Fruit fly (Drosophila melanogaster) whole organism, embryonic: ENCODE data around the gene SmE.
A peak's percentile ranks its signal among the peaks of the same experiment; 100 is the strongest.

ENCODE experiments used
- Ada2b ChIP-seq: fragments of 200-800 bp; sonication (Bioruptor generic); IDR thresholded peaks from 2 replicates; pipeline ENCODE4 v1.3.6; 2022; ENCODE audit warnings: missing biosample characterization, missing genetic modification characterization
- Atf6 ChIP-seq: fragments of 200-800 bp; sonication (Bioruptor generic); IDR thresholded peaks from 2 replicates; pipeline ENCODE4 v1.3.6; 2022; ENCODE audit warnings: missing biosample characterization, missing genetic modification characterization
- Bgb ChIP-seq: fragments of 200-800 bp; sonication (Bioruptor generic); IDR thresholded peaks from 2 replicates; pipeline ENCODE4 v1.3.6; 2022; ENCODE audit warnings: missing biosample characterization, missing genetic modification characterization; ENCODE audit not compliant: partially characterized antibody
- CG10462 ChIP-seq: fragments of 200-800 bp; sonication (Bioruptor generic); optimal IDR thresholded peaks from 2 replicates; lab custom pipeline; 2016; ENCODE audit warnings: missing biosample characterization, missing genetic modification characterization
- CG11093 ChIP-seq: fragments of 200-800 bp; sonication (Bioruptor generic); IDR thresholded peaks from 3 replicates; pipeline ENCODE4 v1.3.6; 2022; ENCODE audit warnings: missing biosample characterization, missing genetic modification characterization
- CG11504 ChIP-seq: fragments of 200-800 bp; sonication (Bioruptor generic); optimal IDR thresholded peaks from 3 replicates; lab custom pipeline; 2019; ENCODE audit warnings: missing biosample characterization, mild to moderate bottlenecking, missing genetic modification characterization, moderate library complexity
- CG11695 ChIP-seq: fragments of 200-800 bp; sonication (Bioruptor generic); IDR thresholded peaks from 3 replicates; pipeline ENCODE4 v1.3.6; 2022; ENCODE audit warnings: missing biosample characterization, missing genetic modification characterization
- CG13296 ChIP-seq: fragments of 200-800 bp; sonication (Bioruptor generic); optimal IDR thresholded peaks from 3 replicates; lab custom pipeline; 2018; ENCODE audit warnings: missing biosample characterization, mild to moderate bottlenecking, missing genetic modification characterization
- CG18599 ChIP-seq: fragments of 200-800 bp; sonication (Bioruptor generic); optimal IDR thresholded peaks from 3 replicates; lab custom pipeline; 2017; ENCODE audit warnings: missing biosample characterization, missing genetic modification characterization, mild to moderate bottlenecking, moderate library complexity, missing genetic modification reagents
- CG2120 ChIP-seq: fragments of 200-800 bp; sonication (Bioruptor generic); optimal IDR thresholded peaks from 3 replicates; lab custom pipeline; 2016; ENCODE audit warnings: missing biosample characterization, missing genetic modification characterization
- CG30020 ChIP-seq: fragments of 200-800 bp; optimal IDR thresholded peaks from 2 replicates; lab custom pipeline; 2019; ENCODE audit warnings: missing biosample characterization, mild to moderate bottlenecking, missing genetic modification characterization, moderate library complexity
- CG4707 ChIP-seq: fragments of 200-800 bp; sonication (Bioruptor generic); optimal IDR thresholded peaks from 2 replicates; lab custom pipeline; 2018; ENCODE audit warnings: missing biosample characterization, mild to moderate bottlenecking, missing genetic modification characterization, moderate library complexity
- CG7839 ChIP-seq: fragments of 200-800 bp; sonication (Bioruptor generic); optimal IDR thresholded peaks from 3 replicates; lab custom pipeline; 2018; ENCODE audit warnings: missing biosample characterization, mild to moderate bottlenecking, missing genetic modification characterization, moderate library complexity
- CoRest ChIP-seq: fragments of 200-800 bp; sonication (Bioruptor generic); optimal IDR thresholded peaks from 3 replicates; lab custom pipeline; 2018; ENCODE audit warnings: missing biosample characterization, mild to moderate bottlenecking, missing genetic modification characterization, moderate library complexity
- Doc3 ChIP-seq: fragments of 200-800 bp; sonication (Bioruptor generic); IDR thresholded peaks from 3 replicates; pipeline ENCODE4 v1.3.6; 2022; ENCODE audit warnings: missing biosample characterization, missing genetic modification characterization; ENCODE audit not compliant: partially characterized antibody
- Dref ChIP-seq: fragments of 200-800 bp; sonication (Bioruptor generic); IDR thresholded peaks from 2 replicates; pipeline ENCODE4 v1.3.6; 2022; ENCODE audit warnings: missing biosample characterization, missing genetic modification characterization
- E2f2 ChIP-seq: fragments of 200-800 bp; sonication (Bioruptor generic); IDR thresholded peaks from 2 replicates; pipeline ENCODE4 v1.3.6; 2022; ENCODE audit warnings: missing biosample characterization, missing genetic modification characterization
- Hey ChIP-seq: fragments of 200-800 bp; sonication (Bioruptor generic); optimal IDR thresholded peaks from 3 replicates; lab custom pipeline; 2018; ENCODE audit warnings: missing biosample characterization, mild to moderate bottlenecking, missing genetic modification characterization
- Hmr ChIP-seq: fragments of 200-800 bp; sonication (Bioruptor generic); optimal IDR thresholded peaks from 3 replicates; lab custom pipeline; 2017; ENCODE audit warnings: mild to moderate bottlenecking, missing biosample characterization, missing genetic modification reagents, missing genetic modification characterization
- Hr51 ChIP-seq, 2 experiments: fragments of 200-800 bp; sonication (Bioruptor generic); optimal IDR thresholded peaks; 2 replicates in 1 of 2; 3 replicates in 1 of 2; lab custom pipeline; 2016 to 2018; ENCODE audit warnings: missing biosample characterization in 2 of 2, missing genetic modification characterization in 2 of 2, mild to moderate bottlenecking in 1 of 2, moderate library complexity in 1 of 2
- Hsf ChIP-seq: fragments of 200-800 bp; sonication (Bioruptor generic); optimal IDR thresholded peaks from 3 replicates; lab custom pipeline; 2016; ENCODE audit warnings: missing biosample characterization, missing genetic modification characterization
- Med ChIP-seq: fragments of 200-800 bp; sonication (Bioruptor generic); peaks from one replicate; lab custom pipeline; 2016; ENCODE audit warnings: missing biosample characterization, missing genetic modification characterization, mild to moderate bottlenecking, inconsistent platforms, moderate library complexity
- Meics ChIP-seq: fragments of 200-800 bp; sonication (Bioruptor generic); optimal IDR thresholded peaks from 2 replicates; lab custom pipeline; 2017; ENCODE audit warnings: missing biosample characterization, mild to moderate bottlenecking, missing genetic modification characterization
- Nf-YC ChIP-seq: fragments of 200-800 bp; optimal IDR thresholded peaks from 3 replicates; lab custom pipeline; 2019; ENCODE audit warnings: missing biosample characterization, mild to moderate bottlenecking, missing genetic modification characterization, moderate library complexity
- Optix ChIP-seq: fragments of 200-800 bp; sonication (Bioruptor generic); IDR thresholded peaks from 3 replicates; pipeline ENCODE4 v1.3.6; 2022; ENCODE audit warnings: missing biosample characterization, missing genetic modification characterization
- PHDP ChIP-seq: fragments of 200-800 bp; sonication (Bioruptor generic); optimal IDR thresholded peaks from 3 replicates; lab custom pipeline; 2018; ENCODE audit warnings: missing biosample characterization, mild to moderate bottlenecking, missing genetic modification characterization, moderate library complexity
- Pdp1 ChIP-seq, 2 experiments: fragments of 200-800 bp; sonication (Bioruptor generic); optimal IDR thresholded peaks; 3 replicates each; lab custom pipeline; 2016; ENCODE audit warnings: missing biosample characterization in 2 of 2, missing genetic modification characterization in 2 of 2, mild to moderate bottlenecking in 1 of 2, moderate library complexity in 1 of 2
- Sox102F ChIP-seq: fragments of 200-800 bp; sonication (Bioruptor generic); optimal IDR thresholded peaks from 2 replicates; lab custom pipeline; 2018; ENCODE audit warnings: missing biosample characterization, mild to moderate bottlenecking, missing genetic modification characterization, moderate library complexity
- Taf1 ChIP-seq: fragments of 200-800 bp; sonication (Bioruptor generic); IDR thresholded peaks from 2 replicates; pipeline ENCODE4 v1.3.6; 2022; ENCODE audit warnings: missing biosample characterization, missing genetic modification characterization
- abd-A ChIP-seq: fragments of 200-800 bp; sonication (Bioruptor generic); optimal IDR thresholded peaks from 3 replicates; lab custom pipeline; 2019; ENCODE audit warnings: missing biosample characterization, mild to moderate bottlenecking, missing genetic modification characterization, moderate library complexity
- dmrt11E ChIP-seq: fragments of 200-800 bp; sonication (Bioruptor generic); optimal IDR thresholded peaks from 3 replicates; lab custom pipeline; 2018; ENCODE audit warnings: missing biosample characterization, mild to moderate bottlenecking, missing genetic modification characterization, moderate library complexity
- dmrt99B ChIP-seq: fragments of 200-800 bp; sonication (Bioruptor generic); optimal IDR thresholded peaks from 2 replicates; lab custom pipeline; 2018; ENCODE audit warnings: missing biosample characterization, mild to moderate bottlenecking, missing genetic modification characterization, moderate library complexity
- dysf ChIP-seq: fragments of 200-800 bp; sonication (Bioruptor generic); IDR thresholded peaks from 3 replicates; pipeline ENCODE4 v1.3.6; 2022; ENCODE audit warnings: missing biosample characterization, missing genetic modification characterization
- gem ChIP-seq: fragments of 200-800 bp; sonication (Bioruptor generic); optimal IDR thresholded peaks from 2 replicates; lab custom pipeline; 2019; ENCODE audit warnings: missing biosample characterization, mild to moderate bottlenecking, missing genetic modification characterization, moderate library complexity
- hbn ChIP-seq: fragments of 200-800 bp; sonication (Bioruptor generic); IDR thresholded peaks from 2 replicates; pipeline ENCODE4 v1.3.6; 2022; ENCODE audit warnings: missing biosample characterization, missing genetic modification characterization; ENCODE audit not compliant: partially characterized antibody
- jing ChIP-seq: fragments of 200-800 bp; sonication (Bioruptor generic); optimal IDR thresholded peaks from 2 replicates; lab custom pipeline; 2018; ENCODE audit warnings: missing biosample characterization, mild to moderate bottlenecking, missing genetic modification characterization
- lbe ChIP-seq: fragments of 200-800 bp; sonication (Bioruptor generic); optimal IDR thresholded peaks from 2 replicates; lab custom pipeline; 2016; ENCODE audit warnings: missing biosample characterization, mild to moderate bottlenecking, missing genetic modification characterization
- lov ChIP-seq, 2 experiments: fragments of 200-800 bp in 1 of 2; fragments of >200 bp in 1 of 2; sonication (Bioruptor generic) in 1 of 2; IDR thresholded peaks in 1 of 2; optimal IDR thresholded peaks in 1 of 2; 2 replicates in 1 of 2; 3 replicates in 1 of 2; pipeline versions ENCODE4 v1.3.6 to Lab custom; 2017 to 2022; ENCODE audit warnings: missing biosample characterization in 1 of 2, missing genetic modification characterization in 1 of 2
- mam ChIP-seq: fragments of 200-800 bp; sonication (Bioruptor generic); optimal IDR thresholded peaks from 3 replicates; lab custom pipeline; 2016; ENCODE audit warnings: missing biosample characterization, missing genetic modification characterization
- mirr ChIP-seq: fragments of 200-800 bp; sonication (Bioruptor generic); optimal IDR thresholded peaks from 3 replicates; lab custom pipeline; 2018; ENCODE audit warnings: missing biosample characterization, mild to moderate bottlenecking, missing genetic modification characterization
- nerfin-1 ChIP-seq: fragments of 200-800 bp; sonication (Bioruptor generic); optimal IDR thresholded peaks from 3 replicates; lab custom pipeline; 2019; ENCODE audit warnings: missing biosample characterization, mild to moderate bottlenecking, missing genetic modification characterization, moderate library complexity
- row ChIP-seq: fragments of 200-800 bp; sonication (Bioruptor generic); IDR thresholded peaks from 3 replicates; pipeline ENCODE4 v1.3.6; 2022; ENCODE audit warnings: missing biosample characterization, missing genetic modification characterization
- sd ChIP-seq: fragments of 200-800 bp; sonication (Bioruptor generic); optimal IDR thresholded peaks from 3 replicates; lab custom pipeline; 2018; ENCODE audit warnings: missing biosample characterization, mild to moderate bottlenecking, missing genetic modification characterization, moderate library complexity
- so ChIP-seq: fragments of 200-800 bp; sonication (Bioruptor generic); IDR thresholded peaks from 3 replicates; pipeline ENCODE4 v1.3.6; 2022; ENCODE audit warnings: missing biosample characterization, missing genetic modification characterization
- sob ChIP-seq: fragments of 200-800 bp; sonication (Bioruptor generic); IDR thresholded peaks from 2 replicates; pipeline ENCODE4 v1.3.6; 2022; ENCODE audit warnings: missing biosample characterization, missing genetic modification characterization
- vvl ChIP-seq: fragments of 200-800 bp; sonication (Bioruptor generic); IDR thresholded peaks from 2 replicates; pipeline ENCODE4 v1.3.6; 2022; ENCODE audit warnings: missing biosample characterization, missing genetic modification characterization
- yki ChIP-seq: fragments of >200 bp; optimal IDR thresholded peaks from 3 replicates; lab custom pipeline; 2018
- zen ChIP-seq: fragments of 200-800 bp; sonication (Bioruptor generic); optimal IDR thresholded peaks from 3 replicates; lab custom pipeline; 2018; ENCODE audit warnings: missing biosample characterization, mild to moderate bottlenecking, missing genetic modification characterization, moderate library complexity

The SmE gene

dm6 chr2L:7931218-7931617 is 46.0 kb upstream of the SmE start (continued):
- peak; percentile 40 for TF ChIP-seq CG11504 (tag; lab: Kevin White, UChicago)
- 0 out of 2 replicates have a peak, but pooled peaks have one; percentile 29 for TF ChIP-seq Atf6 (GFP tag; lab: Robert Waterston, UW)
- no peak for TF ChIP-seq Dref
- no peak for TF ChIP-seq CG4707
- TF ChIP-seq CG13296 (GFP tag; lab: Kevin White, UChicago), result no peak
- no peak for TF ChIP-seq jing (GFP tag; lab: Kevin White, UChicago)
- peak; percentile 51 for TF ChIP-seq dysf (GFP tag; lab: Robert Waterston, UW)
- no peak for TF ChIP-seq Hsf (GFP tag; lab: Kevin White, UChicago)
- no peak for TF ChIP-seq mam (GFP tag; lab: Kevin White, UChicago)
- TF ChIP-seq CG11093 (GFP tag; lab: Robert Waterston, UW), result no peak
- TF ChIP-seq row (GFP tag; lab: Robert Waterston, UW), result peak; percentile 62; the same call in 2 of the 3 replicates
- TF ChIP-seq yki (lab: Kevin White, UChicago), result no peak
- peak; percentile 49 for TF ChIP-seq CG18599 (GFP tag; lab: Kevin White, UChicago)
- no peak for TF ChIP-seq zen (tag; lab: Kevin White, UChicago)
- TF ChIP-seq gem (tag; lab: Kevin White, UChicago), result peak; percentile 55
- TF ChIP-seq Hr51 (GFP tag; optimal IDR thresholded peaks at IDR 0.05; lab: Kevin White, UChicago), result peak in 1 of 2 experiments; percentile 47
- TF ChIP-seq Sox102F (GFP tag; lab: Kevin White, UChicago), result peak; percentile 31
- TF ChIP-seq dmrt99B (tag; lab: Kevin White, UChicago), result peak; percentile 41
- TF ChIP-seq PHDP, result peak; percentile 26
- TF ChIP-seq vvl (GFP tag; lab: Robert Waterston, UW), result 0 out of 2 replicates have a peak, but pooled peaks have one; percentile 17
- peak; percentile 53 for TF ChIP-seq Hmr (GFP tag; lab: Kevin White, UChicago)
- 0 out of 2 replicates have a peak, but pooled peaks have one; percentile 10 for TF ChIP-seq Ada2b
- peak; percentile 32; the same call in 1 of the 2 replicates for TF ChIP-seq E2f2 (GFP tag; lab: Robert Waterston, UW)
- TF ChIP-seq CG30020 (tag; lab: Kevin White, UChicago), result no peak
- 0 out of 3 replicates have a peak, but pooled peaks have one; percentile 20 for TF ChIP-seq so
- TF ChIP-seq CG2120 (GFP tag; lab: Kevin White, UChicago), result peak; percentile 44
- TF ChIP-seq Taf1, result 0 out of 2 replicates have a peak, but pooled peaks have one; percentile 12
- TF ChIP-seq dmrt11E (tag; lab: Kevin White, UChicago), result no peak
- peak; percentile 4 for TF ChIP-seq Meics
- 0 out of 2 replicates have a peak, but pooled peaks have one; percentile 33 for TF ChIP-seq sob (GFP tag; lab: Robert Waterston, UW)
- TF ChIP-seq CoRest (tag; lab: Kevin White, UChicago), result peak; percentile 10
- peak; percentile 8 for TF ChIP-seq CG7839 (tag; lab: Kevin White, UChicago)

- TF ChIP-seq sd, result peak; percentile 62
- TF ChIP-seq CG11695 (GFP tag; lab: Robert Waterston, UW), result no peak
- no peak for TF ChIP-seq Doc3 (GFP tag; lab: Robert Waterston, UW)
- TF ChIP-seq Med, result peak; percentile 16
- TF ChIP-seq lov (optimal IDR thresholded peaks at IDR 0.05; lab: Kevin White, UChicago), result no peak
- no peak for TF ChIP-seq lov (GFP tag; IDR thresholded peaks at IDR 0.05; lab: Robert Waterston, UW)
- TF ChIP-seq nerfin-1 (tag; lab: Kevin White, UChicago), result peak; percentile 49
- TF ChIP-seq hbn (GFP tag; lab: Robert Waterston, UW), result no peak
- peak; percentile 31 for TF ChIP-seq Hey (tag; lab: Kevin White, UChicago)
- TF ChIP-seq abd-A (tag; lab: Kevin White, UChicago), result peak; percentile 74
- peak; percentile 16 for TF ChIP-seq mirr (GFP tag; lab: Kevin White, UChicago)
- TF ChIP-seq yki (lab: Kevin White, UChicago), result no peak
- TF ChIP-seq CG10462 (GFP tag; lab: Kevin White, UChicago), result no peak
- no peak for TF ChIP-seq lbe (GFP tag; lab: Kevin White, UChicago)
- TF ChIP-seq Optix (GFP tag; lab: Robert Waterston, UW), result no peak
- no peak for TF ChIP-seq Nf-YC (tag; lab: Kevin White, UChicago)
- no peak for TF ChIP-seq E2f2 (GFP tag; lab: Robert Waterston, UW)
- peak in 1 of 2 experiments; percentile 79 for TF ChIP-seq Pdp1 (GFP tag; optimal IDR thresholded peaks at IDR 0.05; lab: Kevin White, UChicago)
- TF ChIP-seq Bgb, result no peak
Measured at dm6 chr2L:7930737-7931136, 45.5 kb upstream of the SmE start.
